Fruit fly (Drosophila melanogaster) whole organism, embryonic: Measurements from ENCODE around the gene Eo.

Source experiments
- Dbx ChIP-seq: fragments of 200-800 bp; sonication (Bioruptor generic); IDR thresholded peaks from 3 replicates; pipeline ENCODE4 v1.3.6; 2022; ENCODE audit warnings: missing biosample characterization, missing genetic modification characterization
- E2f1 ChIP-seq: fragments of 200-800 bp; sonication (Bioruptor generic); IDR thresholded peaks from 2 replicates; pipeline ENCODE4 v1.3.6; 2022; ENCODE audit warnings: missing biosample characterization, missing genetic modification characterization
- MESR4 ChIP-seq: fragments of 200-800 bp; sonication (Bioruptor generic); optimal IDR thresholded peaks from 2 replicates; lab custom pipeline; 2018; ENCODE audit warnings: missing biosample characterization, mild to moderate bottlenecking, missing genetic modification characterization, moderate library complexity
- fd102C ChIP-seq: fragments of 200-800 bp; sonication (Bioruptor generic); optimal IDR thresholded peaks from 2 replicates; lab custom pipeline; 2018; ENCODE audit warnings: missing biosample characterization, mild to moderate bottlenecking, missing genetic modification characterization, moderate library complexity
- gce ChIP-seq: fragments of 200-800 bp; sonication (Bioruptor generic); IDR thresholded peaks from 3 replicates; pipeline ENCODE4 v1.3.6; 2022; ENCODE audit warnings: missing biosample characterization, missing genetic modification characterization
- tio ChIP-seq: fragments of 200-800 bp; sonication (Bioruptor generic); optimal IDR thresholded peaks from 2 replicates; lab custom pipeline; 2017; ENCODE audit warnings: missing biosample characterization, missing genetic modification characterization, inconsistent platforms

DNA sequence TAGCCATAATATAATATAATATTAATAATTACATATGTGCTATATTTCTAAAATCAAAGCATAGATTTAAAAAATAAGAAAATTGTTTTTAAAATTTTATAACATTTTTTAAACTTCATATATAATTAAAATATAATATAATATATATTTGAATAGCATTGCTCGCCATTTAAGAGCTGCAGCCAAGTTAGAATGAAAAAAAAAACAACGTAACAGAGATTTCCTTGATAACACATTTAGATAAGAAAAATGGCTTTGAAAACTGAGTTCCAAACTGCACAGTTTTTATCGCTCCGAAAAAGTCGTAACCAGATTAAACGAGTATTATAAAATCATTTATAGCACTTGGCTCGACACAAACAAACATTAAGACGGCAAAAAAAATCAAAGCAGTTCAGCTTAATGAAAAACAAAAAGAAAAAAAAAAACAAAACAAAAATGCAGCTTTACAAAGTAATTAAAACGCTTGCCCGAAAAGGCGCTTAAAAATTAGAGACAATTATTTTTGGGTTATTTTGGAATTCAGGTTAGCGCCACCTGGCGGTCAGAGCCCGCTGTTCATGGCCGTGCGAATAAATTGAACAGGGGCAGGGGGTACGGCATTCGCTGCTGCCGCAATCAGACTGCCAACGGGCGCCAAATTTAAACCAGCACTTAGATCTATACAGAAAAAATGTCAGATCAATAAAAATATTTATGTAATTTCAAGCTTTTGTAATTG lies 8.8 kb downstream of the Eo start, which contains the start of gene fiz:
- TF ChIP-seq gce, result no peak
- TF ChIP-seq E2f1 (GFP tag; lab: Robert Waterston, UW), result no peak
- TF ChIP-seq MESR4, result no peak
- no peak for TF ChIP-seq Dbx (GFP tag; lab: Robert Waterston, UW)
- TF ChIP-seq fd102C (GFP tag; lab: Kevin White, UChicago), result no peak
- TF ChIP-seq tio (GFP tag; lab: Kevin White, UChicago), result no peak
